Worm (Caenorhabditis elegans) whole organism, early embryonic: ENCODE results near the gene srv-14.

Source experiments
- B0310.2 ChIP-seq: sonication (generic microtip); optimal IDR thresholded peaks from 2 replicates; lab custom pipeline; 2016; ENCODE audit warnings: mild to moderate bottlenecking, missing genetic modification characterization, missing compliant biosample characterization
- F13C5.2 ChIP-seq: sonication (generic microtip); optimal IDR thresholded peaks from 2 replicates; lab custom pipeline; 2017; ENCODE audit warnings: mild to moderate bottlenecking, missing genetic modification characterization, inconsistent platforms, missing compliant biosample characterization
- ama-1 ChIP-seq: fragments of 150-350 bp; optimal IDR thresholded peaks from 2 replicates; lab custom pipeline; 2014
- flt-1 ChIP-seq: fragments of 200-800 bp; sonication (Bioruptor generic); IDR thresholded peaks from 2 replicates; pipeline ENCODE4 v1.3.6; 2022; ENCODE audit warnings: missing genetic modification characterization, missing compliant biosample characterization
- hmbx-1 ChIP-seq: sonication (generic microtip); optimal IDR thresholded peaks from 2 replicates; lab custom pipeline; 2016; ENCODE audit warnings: mild to moderate bottlenecking, missing genetic modification characterization, missing compliant biosample characterization
- hmg-4 ChIP-seq: fragments of 200-800 bp; sonication (Bioruptor generic); optimal IDR thresholded peaks from 2 replicates; lab custom pipeline; 2018; ENCODE audit warnings: mild to moderate bottlenecking, missing genetic modification characterization, missing compliant biosample characterization
- pes-1 ChIP-seq: fragments of 200-800 bp; sonication (Bioruptor generic); IDR thresholded peaks from 2 replicates; pipeline ENCODE4 v1.3.6; 2022; ENCODE audit warnings: missing genetic modification reagents, missing genetic modification characterization, missing compliant biosample characterization

ce11 chrIV:15906059-15906632 lies 12.1 kb upstream of the srv-14 start, which contains the start of gene srv-15:
- TF ChIP-seq hmg-4 (no peak), pes-1 (GFP tag; lab: Robert Waterston, UW) (no peak), hmbx-1 (tag; lab: Kevin White, UChicago) (no peak), ama-1 (lab: Kevin White, UChicago) (no peak), F13C5.2 (tag; lab: Kevin White, UChicago) (no peak), flt-1 (GFP tag; lab: Robert Waterston, UW) (no peak), B0310.2 (tag; lab: Kevin White, UChicago) (no peak)
